Fruit fly (Drosophila melanogaster): ENCODE results near the gene PQBP1.
A peak's percentile ranks its signal among the peaks of the same experiment; 100 is the strongest.

The PQBP1 gene

DNA sequence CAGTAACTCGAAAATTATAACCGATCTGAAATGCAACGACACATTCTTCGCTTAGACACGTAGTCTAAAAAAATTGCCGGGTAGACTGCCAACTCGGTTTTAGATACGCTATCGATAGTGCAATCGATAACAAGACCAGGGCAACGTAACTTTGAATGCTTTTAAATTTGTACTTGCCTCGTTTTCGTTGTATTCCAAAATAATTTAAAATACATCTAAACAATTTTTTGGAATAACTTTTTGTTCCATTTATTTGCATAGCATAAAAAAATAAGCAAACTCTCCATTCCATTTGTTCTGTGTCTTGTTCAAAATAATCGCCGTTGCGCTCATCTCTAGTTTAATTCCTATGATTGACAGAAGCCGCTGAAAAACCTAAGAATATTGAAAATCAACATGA, 4.0 kb downstream of the PQBP1 start, which contains the start of the genes Stt3B and CG11839 (continued):
- no peak for TF ChIP-seq CG11723 (GFP tag; optimal IDR thresholded peaks at IDR 0.05)
- TF ChIP-seq Bgb (GFP tag; IDR thresholded peaks at IDR 0.05; ENCODE audit: partially characterized antibody), result peak; percentile 91
- no peak; the same call in 1 of the 3 replicates for TF ChIP-seq croc (GFP tag; conservative IDR thresholded peaks at IDR 0.05)
- peak; percentile 60 for TF ChIP-seq Bdp1 (GFP tag; optimal IDR thresholded peaks at IDR 0.05)
- TF ChIP-seq CG18011 (GFP tag; optimal IDR thresholded peaks at IDR 0.05), result peak; percentile 46
- TF ChIP-seq CG12299 (tag; optimal IDR thresholded peaks at IDR 0.05), result peak; percentile 42
- TF ChIP-seq CG7987 (GFP tag; optimal IDR thresholded peaks at IDR 0.05), result peak; percentile 30
- TF ChIP-seq org-1 (GFP tag; optimal IDR thresholded peaks at IDR 0.05), result no peak
- TF ChIP-seq usp (GFP tag; optimal IDR thresholded peaks at IDR 0.05), result no peak
- peak; percentile 71 for TF ChIP-seq NC2β (GFP tag; optimal IDR thresholded peaks at IDR 0.05)
- no peak for TF ChIP-seq gsb-n (tag; optimal IDR thresholded peaks at IDR 0.05)
- TF ChIP-seq CG8944 (GFP tag; optimal IDR thresholded peaks at IDR 0.05), result peak; percentile 71
- TF ChIP-seq gcm (GFP tag; optimal IDR thresholded peaks at IDR 0.05), result no peak
- no peak for TF ChIP-seq MTF-1 (GFP tag; optimal IDR thresholded peaks at IDR 0.05; ENCODE audit: borderline replicate concordance)
- TF ChIP-seq run (tag; optimal IDR thresholded peaks at IDR 0.05), result no peak
- TF ChIP-seq CG3847 (GFP tag; IDR thresholded peaks at IDR 0.05), result peak; percentile 91
- TF ChIP-seq CG8924 (tag; optimal IDR thresholded peaks at IDR 0.05), result peak; percentile 67
- no peak for TF ChIP-seq CG11695 (GFP tag; IDR thresholded peaks at IDR 0.05)
- TF ChIP-seq gt (GFP tag; IDR thresholded peaks at IDR 0.05), result no peak
- no peak for TF ChIP-seq CoRest (tag; optimal IDR thresholded peaks at IDR 0.05)
- no peak for TF ChIP-seq HHEX (GFP tag; optimal IDR thresholded peaks at IDR 0.05)
- TF ChIP-seq CG6175 (GFP tag; IDR thresholded peaks at IDR 0.05), result no peak
- peak; percentile 78 for TF ChIP-seq CG4424 (GFP tag; optimal IDR thresholded peaks at IDR 0.05)
- no peak for TF ChIP-seq Hey (tag; optimal IDR thresholded peaks at IDR 0.05)
- no peak for TF ChIP-seq prd (optimal IDR thresholded peaks at IDR 0.05)
- TF ChIP-seq prd (GFP tag; IDR thresholded peaks at IDR 0.05), result peak; percentile 79
- peak; percentile 45 for TF ChIP-seq Spps (tag; optimal IDR thresholded peaks at IDR 0.05)
- no peak for TF ChIP-seq H15 (GFP tag; IDR thresholded peaks at IDR 0.05)
- TF ChIP-seq CG13296 (GFP tag; optimal IDR thresholded peaks at IDR 0.05), result peak; percentile 69
- no peak for TF ChIP-seq grn (GFP tag; optimal IDR thresholded peaks at IDR 0.05)
- peak; percentile 37 for TF ChIP-seq CG2202 (tag; optimal IDR thresholded peaks at IDR 0.05)
- TF ChIP-seq pfk (GFP tag; optimal IDR thresholded peaks at IDR 0.05), result peak; percentile 76
- peak; percentile 62; the same call in 1 of the 2 replicates for TF ChIP-seq Atf6 (GFP tag; IDR thresholded peaks at IDR 0.05)
- no peak for TF ChIP-seq otp (GFP tag; IDR thresholded peaks at IDR 0.05)
- peak; percentile 30 for TF ChIP-seq trh (GFP tag; optimal IDR thresholded peaks at IDR 0.05)
- no peak for TF ChIP-seq CG4360 (GFP tag; IDR thresholded peaks at IDR 0.05)
- peak; percentile 43 for TF ChIP-seq btn (GFP tag; optimal IDR thresholded peaks at IDR 0.05)
- TF ChIP-seq CG34422 (GFP tag; IDR thresholded peaks at IDR 0.05), result peak; percentile 89
- TF ChIP-seq cg (GFP tag; optimal IDR thresholded peaks at IDR 0.05), result no peak
- TF ChIP-seq jing (GFP tag; optimal IDR thresholded peaks at IDR 0.05), result no peak
- TF ChIP-seq CG15601 (tag; optimal IDR thresholded peaks at IDR 0.05), result peak; percentile 72
- peak; percentile 95 for TF ChIP-seq Xbp1 (GFP tag; optimal IDR thresholded peaks at IDR 0.05)
- no peak for TF ChIP-seq h (optimal IDR thresholded peaks at IDR 0.05)
- no peak for TF ChIP-seq CG1024 (GFP tag; IDR thresholded peaks at IDR 0.05)
- TF ChIP-seq CG30403 (GFP tag; optimal IDR thresholded peaks at IDR 0.05), result peak; percentile 88
- TF ChIP-seq pita (GFP tag; optimal IDR thresholded peaks at IDR 0.05), result no peak
- TF ChIP-seq Dp (GFP tag; optimal IDR thresholded peaks at IDR 0.05), result peak; percentile 44
- peak; percentile 100 for TF ChIP-seq trem (tag; optimal IDR thresholded peaks at IDR 0.05)
- TF ChIP-seq CG18262 (tag; optimal IDR thresholded peaks at IDR 0.05), result peak; percentile 70
- no peak for TF ChIP-seq CG2875 (GFP tag; optimal IDR thresholded peaks at IDR 0.05)
- peak; percentile 37 for TF ChIP-seq Nf-YB (GFP tag; optimal IDR thresholded peaks at IDR 0.05)
- TF ChIP-seq cwo (GFP tag; optimal IDR thresholded peaks at IDR 0.05), result no peak

Data from whole organism, embryonic.